Fruit fly (Drosophila melanogaster) whole organism, wandering third instar larva: ENCODE data around the gene mRpS18A.

Experiments used
- CG9705 ChIP-seq: fragments of 200-800 bp; sonication (Bioruptor generic); optimal IDR thresholded peaks from 2 replicates; lab custom pipeline; 2018; ENCODE audit warnings: missing biosample characterization, mild to moderate bottlenecking, missing genetic modification characterization
- CrebA ChIP-seq: fragments of 200-800 bp; sonication (Bioruptor generic); optimal IDR thresholded peaks from 2 replicates; lab custom pipeline; 2016; ENCODE audit warnings: missing biosample characterization, mild to moderate bottlenecking, missing genetic modification characterization, borderline replicate concordance
- Dfd ChIP-seq: fragments of >200 bp; optimal IDR thresholded peaks from 2 replicates; lab custom pipeline; 2017; ENCODE audit warnings: missing biosample characterization, missing genetic modification characterization
- Dif ChIP-seq: fragments of 200-275, 200-300 bp; sonication (Bioruptor generic); optimal IDR thresholded peaks from 2 replicates; lab custom pipeline; 2018; ENCODE audit warnings: missing biosample characterization, missing genetic modification characterization; ENCODE audit not compliant: partially characterized antibody
- Hr83 ChIP-seq: fragments of 200-300 bp; sonication (Bioruptor generic); optimal IDR thresholded peaks from 2 replicates; lab custom pipeline; 2016; ENCODE audit warnings: missing biosample characterization, mild to moderate bottlenecking, missing genetic modification characterization, moderate library complexity; ENCODE audit not compliant: poor library complexity, severe bottlenecking
- Mio ChIP-seq: sonication (Bioruptor generic); optimal IDR thresholded peaks from 2 replicates; lab custom pipeline; 2016; ENCODE audit warnings: missing biosample characterization, missing genetic modification characterization
- Myc ChIP-seq: fragments of >200 bp; optimal IDR thresholded peaks from 2 replicates; lab custom pipeline; 2017
- N ChIP-seq: fragments of >200 bp; optimal IDR thresholded peaks from 2 replicates; lab custom pipeline; 2018; ENCODE audit warnings: missing biosample characterization, missing external identifiers, missing genetic modification characterization
- Rel ChIP-seq, 2 experiments: fragments of 200-800 bp; sonication (Bioruptor generic) in 1 of 2; optimal IDR thresholded peaks; 2 replicates in 1 of 2; 3 replicates in 1 of 2; lab custom pipeline; 2016 to 2019; ENCODE audit warnings: mild to moderate bottlenecking in 2 of 2, missing biosample characterization in 2 of 2, missing genetic modification characterization in 2 of 2, moderate library complexity in 1 of 2
- dsf ChIP-seq: sonication (Bioruptor generic); optimal IDR thresholded peaks from 2 replicates; lab custom pipeline; 2016; ENCODE audit warnings: missing biosample characterization, missing genetic modification characterization, borderline replicate concordance
- foxo ChIP-seq, 2 experiments: fragments of 200-800 bp; sonication (Bioruptor generic); optimal IDR thresholded peaks; 2 replicates in 1 of 2; 3 replicates in 1 of 2; lab custom pipeline; 2016 to 2017; ENCODE audit warnings: missing biosample characterization in 2 of 2, missing genetic modification characterization in 2 of 2
- fru ChIP-seq: fragments of 200-800 bp; sonication (Bioruptor generic); optimal IDR thresholded peaks from 3 replicates; lab custom pipeline; 2016; ENCODE audit warnings: missing biosample characterization, mild to moderate bottlenecking, missing genetic modification characterization
- jim ChIP-seq: fragments of 175-275, 200-325 bp; sonication (Bioruptor generic); optimal IDR thresholded peaks from 2 replicates; lab custom pipeline; 2016; ENCODE audit warnings: missing biosample characterization, mild to moderate bottlenecking, missing genetic modification characterization
- pan ChIP-seq: fragments of >200 bp; optimal IDR thresholded peaks from 2 replicates; lab custom pipeline; 2017
- sage ChIP-seq: fragments of 200-800 bp; sonication (Bioruptor generic); optimal IDR thresholded peaks from 2 replicates; lab custom pipeline; 2016; ENCODE audit warnings: missing biosample characterization, mild to moderate bottlenecking, missing genetic modification characterization
- tai ChIP-seq: sonication (Bioruptor generic); optimal IDR thresholded peaks from 2 replicates; lab custom pipeline; 2016; ENCODE audit warnings: missing biosample characterization, missing genetic modification characterization
- usp ChIP-seq: fragments of >200 bp; optimal IDR thresholded peaks from 2 replicates; lab custom pipeline; 2017; ENCODE audit warnings: missing biosample characterization, missing genetic modification characterization
- woc ChIP-seq: sonication (Bioruptor generic); optimal IDR thresholded peaks from 2 replicates; lab custom pipeline; 2016; ENCODE audit warnings: missing biosample characterization, mild to moderate bottlenecking, missing genetic modification characterization

mRpS18A gene

dm6 chr3R:8512922-8513321 lies 49.5 kb downstream of the mRpS18A start, which contains the start of gene Or85c:
Gene Or85c, minus strand, starts transcription at chr3R:8513022.
- TF ChIP-seq Mio (GFP tag; lab: Kevin White, UChicago), result no peak
- TF ChIP-seq usp, result no peak
- TF ChIP-seq fru (GFP tag; lab: Kevin White, UChicago), result no peak
- no peak for TF ChIP-seq pan (lab: Kevin White, UChicago)
- TF ChIP-seq foxo (GFP tag; optimal IDR thresholded peaks at IDR 0.05; lab: Kevin White, UChicago), result no peak
- TF ChIP-seq woc (GFP tag; lab: Kevin White, UChicago), result no peak
- no peak for TF ChIP-seq Rel (GFP tag; optimal IDR thresholded peaks at IDR 0.05; lab: Kevin White, UChicago)
- no peak for TF ChIP-seq Rel (tag; optimal IDR thresholded peaks at IDR 0.05; lab: Kevin White, UChicago)
- no peak for TF ChIP-seq dsf
- no peak for TF ChIP-seq Dif
- TF ChIP-seq jim (GFP tag; lab: Kevin White, UChicago), result no peak
- no peak for TF ChIP-seq N (GFP tag; lab: Kevin White, UChicago)
- no peak for TF ChIP-seq tai (GFP tag; lab: Kevin White, UChicago)
- no peak for TF ChIP-seq Dfd (GFP tag; lab: Kevin White, UChicago)
- no peak for TF ChIP-seq sage (GFP tag; lab: Kevin White, UChicago)
- TF ChIP-seq Myc (lab: Kevin White, UChicago), result no peak
- no peak for TF ChIP-seq CG9705 (GFP tag; lab: Kevin White, UChicago)
- TF ChIP-seq Hr83, result no peak
- no peak for TF ChIP-seq CrebA (GFP tag; lab: Kevin White, UChicago)
